Worm (Caenorhabditis elegans) whole organism, mixed stage, embryonic: ENCODE data around the gene tba-8.

Experiments
- M03D4.4 ChIP-seq: sonication (generic microtip); optimal IDR thresholded peaks from 2 replicates; lab custom pipeline; 2017; ENCODE audit warnings: mild to moderate bottlenecking, missing genetic modification characterization, missing compliant biosample characterization
- blmp-1 ChIP-seq: fragments of 150-350 bp; optimal IDR thresholded peaks from 2 replicates; lab custom pipeline; 2014; ENCODE audit warnings: missing biosample characterization, missing genetic modification characterization
- ceh-39 ChIP-seq: fragments of 150-350 bp; optimal IDR thresholded peaks from 2 replicates; lab custom pipeline; 2014; ENCODE audit warnings: missing biosample characterization, missing genetic modification characterization
- ceh-43 ChIP-seq: fragments of 200-800 bp; sonication (Bioruptor generic); optimal IDR thresholded peaks from 2 replicates; lab custom pipeline; 2018; ENCODE audit warnings: mild to moderate bottlenecking, missing genetic modification characterization, moderate library complexity, missing compliant biosample characterization
- ceh-83 ChIP-seq: fragments of 200-800 bp; sonication (Bioruptor generic); optimal IDR thresholded peaks from 2 replicates; lab custom pipeline; 2018; ENCODE audit warnings: mild to moderate bottlenecking, missing genetic modification characterization, missing compliant biosample characterization
- ces-1 ChIP-seq: fragments of 150-350 bp; optimal IDR thresholded peaks from 2 replicates; lab custom pipeline; 2014; ENCODE audit warnings: missing biosample characterization, missing genetic modification reagents, missing genetic modification characterization
- cnd-1 ChIP-seq: fragments of 200-800 bp; sonication (Bioruptor generic); optimal IDR thresholded peaks from 2 replicates; lab custom pipeline; 2018; ENCODE audit warnings: mild to moderate bottlenecking, missing genetic modification characterization, missing compliant biosample characterization
- drap-1 ChIP-seq: fragments of 200-800 bp; sonication (Bioruptor generic); optimal IDR thresholded peaks from 3 replicates; lab custom pipeline; 2018; ENCODE audit warnings: mild to moderate bottlenecking, missing genetic modification characterization, missing compliant biosample characterization
- elt-1 ChIP-seq: sonication (generic microtip); optimal IDR thresholded peaks from 2 replicates; lab custom pipeline; 2017; ENCODE audit warnings: missing genetic modification characterization, mild to moderate bottlenecking, missing compliant biosample characterization, antibody characterized with exemption, moderate library complexity, borderline replicate concordance; ENCODE audit not compliant: insufficient read depth
- elt-3 ChIP-seq: fragments of 150-350 bp; optimal IDR thresholded peaks from 2 replicates; lab custom pipeline; 2014; ENCODE audit warnings: missing biosample characterization, missing genetic modification characterization
- flh-1 ChIP-seq: fragments of 200-800 bp; sonication (Bioruptor generic); optimal IDR thresholded peaks from 2 replicates; lab custom pipeline; 2018; ENCODE audit warnings: mild to moderate bottlenecking, missing genetic modification characterization, moderate library complexity, missing compliant biosample characterization
- ham-2 ChIP-seq: fragments of 200-800 bp; sonication (Bioruptor generic); optimal IDR thresholded peaks from 2 replicates; lab custom pipeline; 2018; ENCODE audit warnings: mild to moderate bottlenecking, missing genetic modification characterization, missing compliant biosample characterization
- hlh-1 ChIP-seq: fragments of 150-350 bp; optimal IDR thresholded peaks from 2 replicates; lab custom pipeline; 2014; ENCODE audit warnings: missing biosample characterization, missing genetic modification reagents, missing genetic modification characterization
- lin-13 ChIP-seq: fragments of 150-350 bp; optimal IDR thresholded peaks from 2 replicates; lab custom pipeline; 2014; ENCODE audit warnings: missing biosample characterization, missing genetic modification characterization
- lin-32 ChIP-seq: fragments of 200-800 bp; sonication (Bioruptor generic); optimal IDR thresholded peaks from 2 replicates; lab custom pipeline; 2018; ENCODE audit warnings: mild to moderate bottlenecking, missing genetic modification characterization, missing compliant biosample characterization
- lsy-2 ChIP-seq: fragments of 150-350 bp; optimal IDR thresholded peaks from 2 replicates; lab custom pipeline; 2014; ENCODE audit warnings: missing biosample characterization, missing genetic modification characterization
- mab-5 ChIP-seq: fragments of 150-350 bp; optimal IDR thresholded peaks from 2 replicates; lab custom pipeline; 2014; ENCODE audit warnings: missing biosample characterization, missing genetic modification characterization
- mep-1 ChIP-seq: fragments of 150-350 bp; optimal IDR thresholded peaks from 2 replicates; lab custom pipeline; 2017; ENCODE audit warnings: missing biosample characterization, missing genetic modification reagents, missing genetic modification characterization, inconsistent platforms
- mls-2 ChIP-seq: sonication (generic microtip); optimal IDR thresholded peaks from 2 replicates; lab custom pipeline; 2016; ENCODE audit warnings: mild to moderate bottlenecking, missing genetic modification characterization, moderate library complexity, missing compliant biosample characterization
- nhr-12 ChIP-seq: fragments of 150-350 bp; optimal IDR thresholded peaks from 2 replicates; lab custom pipeline; 2014; ENCODE audit warnings: missing biosample characterization, missing genetic modification characterization
- nhr-2 ChIP-seq: fragments of 150-350 bp; optimal IDR thresholded peaks from 2 replicates; lab custom pipeline; 2014; ENCODE audit warnings: missing biosample characterization, missing genetic modification characterization
- nhr-237 ChIP-seq: fragments of 150-350 bp; optimal IDR thresholded peaks from 2 replicates; lab custom pipeline; 2014; ENCODE audit warnings: missing biosample characterization, missing genetic modification characterization
- nhr-28 ChIP-seq: fragments of 150-350 bp; optimal IDR thresholded peaks from 2 replicates; lab custom pipeline; 2014; ENCODE audit warnings: missing biosample characterization, missing genetic modification characterization
- nhr-76 ChIP-seq: sonication (generic microtip); optimal IDR thresholded peaks from 2 replicates; lab custom pipeline; 2017; ENCODE audit warnings: missing biosample characterization, missing genetic modification characterization
- pha-4 ChIP-seq: fragments of 150-350 bp; optimal IDR thresholded peaks from 2 replicates; lab custom pipeline; 2018; ENCODE audit warnings: missing biosample characterization, missing genetic modification reagents, missing genetic modification characterization
- sem-2 ChIP-seq: fragments of 200-800 bp; sonication (Bioruptor generic); optimal IDR thresholded peaks from 2 replicates; lab custom pipeline; 2018; ENCODE audit warnings: mild to moderate bottlenecking, missing genetic modification characterization, missing compliant biosample characterization
- snpc-4 ChIP-seq: fragments of 150-350 bp; optimal IDR thresholded peaks from 2 replicates; lab custom pipeline; 2014; ENCODE audit warnings: missing biosample characterization, missing genetic modification characterization
- sptf-1 ChIP-seq: sonication (generic microtip); optimal IDR thresholded peaks from 2 replicates; lab custom pipeline; 2017; ENCODE audit warnings: mild to moderate bottlenecking, missing genetic modification characterization, moderate library complexity, missing compliant biosample characterization
- tbx-8 ChIP-seq: fragments of 200-800 bp; sonication (Bioruptor generic); optimal IDR thresholded peaks from 2 replicates; lab custom pipeline; 2018; ENCODE audit warnings: mild to moderate bottlenecking, missing genetic modification characterization, moderate library complexity, missing compliant biosample characterization
- unc-39 ChIP-seq: fragments of 150-350 bp; optimal IDR thresholded peaks from 2 replicates; lab custom pipeline; 2014; ENCODE audit warnings: missing biosample characterization, missing genetic modification characterization
- zip-8 ChIP-seq: fragments of 150-350 bp; optimal IDR thresholded peaks from 2 replicates; lab custom pipeline; 2014; ENCODE audit warnings: missing biosample characterization, missing genetic modification characterization
- ztf-11 ChIP-seq: fragments of 150-350 bp; optimal IDR thresholded peaks from 2 replicates; lab custom pipeline; 2014; ENCODE audit warnings: missing biosample characterization, missing genetic modification characterization

tba-8 gene

DNA sequence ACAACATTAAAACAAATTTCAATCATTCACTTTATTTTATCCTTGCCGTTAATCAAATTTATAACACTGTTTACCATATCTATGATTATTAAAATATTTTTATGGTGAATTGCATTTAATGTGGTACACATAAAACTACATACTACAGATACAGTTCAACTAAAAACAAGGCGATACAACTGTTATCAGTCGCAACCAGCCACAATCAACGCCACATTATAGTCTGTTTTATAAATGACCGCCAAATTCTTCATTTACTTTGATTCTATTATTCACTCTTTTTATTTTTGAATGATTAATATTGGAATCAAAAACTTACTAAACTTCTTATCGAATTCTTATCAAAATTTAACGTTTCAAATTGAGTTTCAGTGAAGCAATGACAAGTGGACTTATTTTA, 30.1 kb downstream of the tba-8 start, which contains the start of gene B0272.4:
B0272.4 (plus strand) TSS at position 373 of the 400 bp plus-strand sequence.
- TF ChIP-seq nhr-12 (tag; lab: Kevin White, UChicago): no peak
- TF ChIP-seq ces-1 (GFP tag; lab: Kevin White, UChicago): no peak
- TF ChIP-seq ceh-43: no peak
- TF ChIP-seq lin-13 (tag; lab: Kevin White, UChicago): no peak

DNA sequence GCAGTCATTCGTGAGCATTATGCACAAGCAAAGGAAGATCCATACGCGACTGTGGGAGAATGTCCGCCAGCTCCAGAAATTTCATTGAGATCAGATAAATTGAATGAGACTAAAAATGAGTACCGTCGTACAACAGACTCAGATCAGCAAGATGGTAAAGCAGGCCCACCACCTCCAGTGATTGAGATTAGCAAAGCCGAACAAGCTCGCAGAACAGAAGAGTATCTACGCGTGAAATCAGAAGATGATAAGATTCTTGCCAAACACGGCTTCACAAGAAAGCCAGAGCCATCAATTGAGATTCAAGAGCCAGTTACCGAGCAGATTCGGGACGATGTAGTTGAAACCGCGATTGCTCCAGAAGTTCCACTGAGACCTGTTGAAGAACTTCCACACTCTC, 40.2 kb downstream of the tba-8 start:
- no peak for TF ChIP-seq elt-1 (tag; lab: Kevin White, UChicago)
- no peak for TF ChIP-seq nhr-237
- no peak for TF ChIP-seq drap-1 (GFP tag; lab: Kevin White, UChicago)
- no peak for TF ChIP-seq lin-32 (GFP tag; lab: Kevin White, UChicago)
- TF ChIP-seq ceh-39: no peak
- TF ChIP-seq ces-1 (GFP tag; lab: Kevin White, UChicago): no peak
- no peak for TF ChIP-seq ceh-83 (GFP tag; lab: Kevin White, UChicago)
- no peak for TF ChIP-seq ham-2 (GFP tag; lab: Kevin White, UChicago)

DNA sequence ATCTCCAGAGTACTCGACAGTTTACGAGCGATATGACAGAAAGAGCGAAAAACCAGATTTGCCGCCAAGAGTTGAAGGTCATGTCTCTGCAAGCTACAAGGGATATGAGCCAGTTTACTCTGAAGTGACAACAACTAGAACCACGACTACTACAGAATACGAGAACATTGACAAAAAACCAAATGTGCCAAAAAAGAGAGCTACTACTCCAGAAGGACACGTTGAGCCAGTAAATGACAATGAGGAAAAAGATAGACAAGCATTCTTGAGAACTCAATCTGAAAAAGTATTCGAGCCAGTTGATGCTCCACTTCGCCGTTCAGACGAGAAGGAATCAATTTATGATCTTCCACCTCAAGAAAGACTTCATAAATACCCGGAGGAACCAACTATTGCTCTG, 40.8 kb downstream of the tba-8 start:
- TF ChIP-seq nhr-237 (no peak), sem-2 (GFP tag; lab: Kevin White, UChicago) (no peak), M03D4.4 (tag; lab: Kevin White, UChicago) (no peak), mls-2 (tag; lab: Kevin White, UChicago) (no peak), ham-2 (GFP tag; lab: Kevin White, UChicago) (no peak), ceh-83 (GFP tag; lab: Kevin White, UChicago) (no peak), zip-8 (no peak), hlh-1 (tag; lab: Kevin White, UChicago) (no peak), lin-13 (tag; lab: Kevin White, UChicago) (no peak), elt-3 (tag; lab: Kevin White, UChicago) (no peak)

DNA sequence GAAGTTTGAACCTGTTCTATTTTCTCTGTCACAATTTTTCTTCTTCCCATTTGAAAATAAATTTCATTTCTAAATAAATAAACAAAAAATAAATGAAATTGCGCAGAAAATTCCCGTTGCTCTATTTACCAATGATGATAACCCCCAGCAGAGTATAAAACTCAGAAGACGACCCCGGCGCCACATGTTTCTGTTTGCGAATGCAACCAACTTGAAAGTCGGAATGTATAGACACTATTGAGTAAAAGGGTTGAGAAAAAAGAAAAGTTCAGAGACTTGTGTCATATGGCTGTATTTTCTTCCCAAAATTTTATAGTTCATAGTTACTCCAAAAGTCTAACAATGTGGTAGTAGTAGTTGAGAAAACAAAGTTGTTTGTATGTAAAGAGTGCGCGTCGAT, 46.5 kb downstream of the tba-8 start:
- TF ChIP-seq drap-1 (GFP tag; lab: Kevin White, UChicago): no peak
- TF ChIP-seq sptf-1: no peak
- TF ChIP-seq ham-2 (GFP tag; lab: Kevin White, UChicago): no peak
- no peak for TF ChIP-seq nhr-76
- no peak for TF ChIP-seq blmp-1 (tag; lab: Kevin White, UChicago)
- TF ChIP-seq ceh-43: no peak
- no peak for TF ChIP-seq M03D4.4 (tag; lab: Kevin White, UChicago)
- no peak for TF ChIP-seq snpc-4 (tag; lab: Kevin White, UChicago)
- no peak for TF ChIP-seq elt-1 (tag; lab: Kevin White, UChicago)
- no peak for TF ChIP-seq ceh-39
- no peak for TF ChIP-seq sem-2 (GFP tag; lab: Kevin White, UChicago)
- TF ChIP-seq, all 35 proteins: peak for 0

DNA sequence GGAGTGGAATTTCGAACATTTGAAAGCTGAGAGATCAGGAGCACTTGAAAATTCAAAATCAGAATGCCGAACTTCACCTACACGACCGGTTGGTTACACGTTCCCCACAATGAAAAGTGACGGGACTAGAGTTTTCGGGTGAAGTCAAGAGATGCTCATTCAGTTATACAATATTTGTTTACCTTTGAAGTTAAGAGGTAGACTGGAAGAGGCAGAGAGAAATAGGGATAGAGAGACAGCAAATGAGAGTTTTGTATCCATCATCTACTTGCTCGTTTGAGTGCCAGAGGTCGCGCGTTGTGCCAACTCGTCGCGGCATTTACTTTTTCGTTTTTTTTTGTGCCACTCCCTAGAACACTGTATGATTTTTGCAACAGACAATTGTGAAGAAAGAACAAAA, 47.4 kb downstream of the tba-8 start:
- TF ChIP-seq ceh-43 (no peak), nhr-28 (no peak), ceh-39 (no peak), blmp-1 (tag; lab: Kevin White, UChicago) (no peak), ham-2 (GFP tag; lab: Kevin White, UChicago) (no peak), ces-1 (GFP tag; lab: Kevin White, UChicago) (no peak), cnd-1 (tag; lab: Kevin White, UChicago) (no peak), nhr-12 (tag; lab: Kevin White, UChicago) (no peak), lin-13 (tag; lab: Kevin White, UChicago) (no peak), lsy-2 (no peak), nhr-2 (tag; lab: Kevin White, UChicago) (no peak), zip-8 (no peak), flh-1 (no peak), mls-2 (tag; lab: Kevin White, UChicago) (no peak), sptf-1 (no peak), unc-39 (tag; lab: Kevin White, UChicago) (no peak), snpc-4 (tag; lab: Kevin White, UChicago) (no peak)

DNA sequence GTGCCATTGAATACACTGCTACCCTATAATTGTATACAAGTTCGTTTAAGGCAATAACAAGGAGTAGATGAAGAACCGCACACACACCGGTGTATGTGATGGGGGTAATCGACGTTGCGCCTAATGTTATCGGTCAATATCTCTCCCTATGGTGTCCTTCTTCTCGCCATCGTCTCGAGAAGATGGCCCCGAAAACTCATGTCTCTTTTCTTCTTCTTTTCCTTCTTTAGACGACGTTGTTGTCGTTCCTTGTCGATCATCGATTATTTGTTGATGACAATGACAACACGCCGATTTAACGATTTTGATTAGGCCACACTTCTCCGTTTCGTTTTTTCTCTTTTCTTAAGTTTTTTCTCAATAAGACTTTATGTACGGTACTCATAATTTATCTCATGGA, 49.0 kb downstream of the tba-8 start:
- TF ChIP-seq M03D4.4 (tag; lab: Kevin White, UChicago): no peak
- TF ChIP-seq mep-1 (tag; lab: Kevin White, UChicago): no peak
- TF ChIP-seq blmp-1 (tag; lab: Kevin White, UChicago): no peak
- TF ChIP-seq unc-39 (tag; lab: Kevin White, UChicago): no peak
- no peak for TF ChIP-seq flh-1
- TF ChIP-seq cnd-1 (tag; lab: Kevin White, UChicago): no peak
- no peak for TF ChIP-seq sem-2 (GFP tag; lab: Kevin White, UChicago)
- no peak for TF ChIP-seq ceh-43
- no peak for TF ChIP-seq snpc-4 (tag; lab: Kevin White, UChicago)
- no peak for TF ChIP-seq hlh-1 (tag; lab: Kevin White, UChicago)
- TF ChIP-seq mab-5 (tag; lab: Kevin White, UChicago): no peak
- TF ChIP-seq nhr-28: no peak
- TF ChIP-seq elt-1 (tag; lab: Kevin White, UChicago): no peak
- TF ChIP-seq elt-3 (tag; lab: Kevin White, UChicago): no peak
- no peak for TF ChIP-seq tbx-8 (GFP tag; lab: Kevin White, UChicago)
- no peak for TF ChIP-seq pha-4
- no peak for TF ChIP-seq mls-2 (tag; lab: Kevin White, UChicago)
- TF ChIP-seq ceh-39: no peak
- TF ChIP-seq ztf-11 (tag; lab: Kevin White, UChicago): no peak
- TF ChIP-seq nhr-2 (tag; lab: Kevin White, UChicago): no peak
- TF ChIP-seq, all 35 proteins: peak for 0
